Fruit fly (Drosophila melanogaster) whole organism, embryonic: Measurements from ENCODE around the gene CG11997.

Experiments used
- CG15514 ChIP-seq: fragments of 200-800 bp; sonication (Bioruptor generic); optimal IDR thresholded peaks from 3 replicates; lab custom pipeline; 2017; ENCODE audit warnings: missing biosample characterization, missing genetic modification characterization, mild to moderate bottlenecking, moderate library complexity, missing genetic modification reagents
- CG6175 ChIP-seq: fragments of 200-800 bp; sonication (Bioruptor generic); IDR thresholded peaks from 3 replicates; pipeline ENCODE4 v1.3.6; 2022; ENCODE audit warnings: missing biosample characterization, missing genetic modification characterization
- CG6854 ChIP-seq: fragments of 200-800 bp; sonication (Bioruptor generic); optimal IDR thresholded peaks from 3 replicates; lab custom pipeline; 2017; ENCODE audit warnings: missing biosample characterization, mild to moderate bottlenecking, missing genetic modification characterization
- CG7928 ChIP-seq: fragments of 200-800 bp; sonication (Bioruptor generic); optimal IDR thresholded peaks from 2 replicates; lab custom pipeline; 2017; ENCODE audit warnings: missing biosample characterization, mild to moderate bottlenecking, missing genetic modification characterization
- seq ChIP-seq: fragments of 200-800 bp; sonication (Bioruptor generic); IDR thresholded peaks from 2 replicates; pipeline ENCODE4 v1.3.6; 2022; ENCODE audit warnings: missing biosample characterization, missing genetic modification characterization
- tx ChIP-seq: fragments of 200-800 bp; sonication (Bioruptor generic); optimal IDR thresholded peaks from 2 replicates; lab custom pipeline; 2016; ENCODE audit warnings: missing biosample characterization, missing genetic modification characterization

- TF ChIP-seq tx (GFP tag; lab: Kevin White, UChicago) (no peak), CG15514 (no peak), CG7928 (GFP tag; lab: Kevin White, UChicago) (no peak), CG6175 (GFP tag; lab: Robert Waterston, UW) (no peak), CG6854 (GFP tag; lab: Kevin White, UChicago) (no peak), seq (no peak)
Measured at dm6 chr3R:9138234-9138633, 39.1 kb upstream of the CG11997 start.
